Fruit fly (Drosophila melanogaster): ENCODE measurements around the gene CG11672.

dm6 chr3R:8326884-8327283 lies 36.5 kb upstream of the CG11672 start:
- TF ChIP-seq Ets98B (GFP tag; IDR thresholded peaks at IDR 0.05) (no peak), EcR (GFP tag; optimal IDR thresholded peaks at IDR 0.05) (no peak), gl (tag; optimal IDR thresholded peaks at IDR 0.05) (no peak), CG34367 (tag; optimal IDR thresholded peaks at IDR 0.05) (no peak), CG32121 (GFP tag; IDR thresholded peaks at IDR 0.05) (no peak), CG8301 (tag; optimal IDR thresholded peaks at IDR 0.05) (no peak), CG17806 (tag; optimal IDR thresholded peaks at IDR 0.05) (no peak), fd96Ca (GFP tag; IDR thresholded peaks at IDR 0.05) (no peak), CG9948 (tag; optimal IDR thresholded peaks at IDR 0.05) (no peak), rn (GFP tag; IDR thresholded peaks at IDR 0.05) (no peak), Pif1B (GFP tag; optimal IDR thresholded peaks at IDR 0.05) (no peak), CG14655 (GFP tag; optimal IDR thresholded peaks at IDR 0.05) (no peak), CG13204 (GFP tag; optimal IDR thresholded peaks at IDR 0.05) (no peak)
